Fruit fly (Drosophila melanogaster) whole organism, embryonic: ENCODE data around the gene CG33939.

Experiments used
- Adf1 ChIP-seq: fragments of 200-800 bp; sonication (Bioruptor generic); IDR thresholded peaks from 2 replicates; pipeline ENCODE4 v1.3.6; 2022; ENCODE audit warnings: missing biosample characterization, missing genetic modification characterization
- Atf-2 ChIP-seq: fragments of 200-800 bp; sonication (Bioruptor generic); optimal IDR thresholded peaks from 2 replicates; lab custom pipeline; 2016; ENCODE audit warnings: missing biosample characterization, missing genetic modification characterization
- CG11696 ChIP-seq: fragments of 200-800 bp; sonication (Bioruptor generic); IDR thresholded peaks from 2 replicates; pipeline ENCODE4 v1.3.6; 2022; ENCODE audit warnings: missing biosample characterization, missing genetic modification characterization
- CG12219 ChIP-seq: fragments of 200-800 bp; sonication (Bioruptor generic); optimal IDR thresholded peaks from 3 replicates; lab custom pipeline; 2018; ENCODE audit warnings: missing biosample characterization, mild to moderate bottlenecking, missing genetic modification characterization
- CG13624 ChIP-seq: fragments of 200-800 bp; sonication (Bioruptor generic); optimal IDR thresholded peaks from 2 replicates; lab custom pipeline; 2016; ENCODE audit warnings: missing biosample characterization, missing genetic modification characterization
- CG13775 ChIP-seq: fragments of 200-800 bp; sonication (Bioruptor generic); optimal IDR thresholded peaks from 3 replicates; lab custom pipeline; 2017; ENCODE audit warnings: missing biosample characterization, mild to moderate bottlenecking, missing genetic modification characterization
- CG2875 ChIP-seq: fragments of 200-800 bp; sonication (Bioruptor generic); optimal IDR thresholded peaks from 2 replicates; lab custom pipeline; 2017; ENCODE audit warnings: missing biosample characterization, mild to moderate bottlenecking, missing genetic modification characterization, missing genetic modification reagents
- CG30020 ChIP-seq: fragments of 200-800 bp; optimal IDR thresholded peaks from 2 replicates; lab custom pipeline; 2019; ENCODE audit warnings: missing biosample characterization, mild to moderate bottlenecking, missing genetic modification characterization, moderate library complexity
- CG30403 ChIP-seq: fragments of 200-800 bp; sonication (Bioruptor generic); optimal IDR thresholded peaks from 3 replicates; lab custom pipeline; 2016; ENCODE audit warnings: missing biosample characterization, missing genetic modification characterization
- CG31224 ChIP-seq: fragments of 200-800 bp; sonication (Bioruptor generic); IDR thresholded peaks from 2 replicates; pipeline ENCODE4 v1.3.6; 2022; ENCODE audit warnings: missing biosample characterization, missing genetic modification characterization
- CG32767 ChIP-seq: fragments of 200-800 bp; sonication (Bioruptor generic); IDR thresholded peaks from 2 replicates; pipeline ENCODE4 v1.3.6; 2022; ENCODE audit warnings: missing biosample characterization, missing genetic modification characterization
- CG3847 ChIP-seq: fragments of 200-800 bp; sonication (Bioruptor generic); IDR thresholded peaks from 2 replicates; pipeline ENCODE4 v1.3.6; 2022; ENCODE audit warnings: missing biosample characterization, missing genetic modification characterization
- CG4404 ChIP-seq: fragments of 200-800 bp; sonication (Bioruptor generic); IDR thresholded peaks from 2 replicates; pipeline ENCODE4 v1.3.6; 2022; ENCODE audit warnings: missing biosample characterization, missing genetic modification characterization
- CG6175 ChIP-seq: fragments of 200-800 bp; sonication (Bioruptor generic); IDR thresholded peaks from 3 replicates; pipeline ENCODE4 v1.3.6; 2022; ENCODE audit warnings: missing biosample characterization, missing genetic modification characterization
- CG6854 ChIP-seq: fragments of 200-800 bp; sonication (Bioruptor generic); optimal IDR thresholded peaks from 3 replicates; lab custom pipeline; 2017; ENCODE audit warnings: missing biosample characterization, mild to moderate bottlenecking, missing genetic modification characterization
- CG7357 ChIP-seq: fragments of 200-800 bp; sonication (Bioruptor generic); IDR thresholded peaks from 3 replicates; pipeline ENCODE4 v1.3.6; 2022; ENCODE audit warnings: missing biosample characterization, missing genetic modification characterization
- CG7928 ChIP-seq: fragments of 200-800 bp; sonication (Bioruptor generic); optimal IDR thresholded peaks from 2 replicates; lab custom pipeline; 2017; ENCODE audit warnings: missing biosample characterization, mild to moderate bottlenecking, missing genetic modification characterization
- CG8281 ChIP-seq: fragments of 200-800 bp; sonication (Bioruptor generic); optimal IDR thresholded peaks from 2 replicates; lab custom pipeline; 2018; ENCODE audit warnings: missing biosample characterization, mild to moderate bottlenecking, missing genetic modification characterization, moderate library complexity
- CG8478 ChIP-seq: fragments of >200 bp; optimal IDR thresholded peaks from 2 replicates; lab custom pipeline; 2018
- Dek ChIP-seq: fragments of 200-800 bp; sonication (Bioruptor generic); optimal IDR thresholded peaks from 3 replicates; lab custom pipeline; 2019; ENCODE audit warnings: missing biosample characterization, mild to moderate bottlenecking, missing genetic modification characterization, moderate library complexity
- Dp ChIP-seq: fragments of 200-800 bp; sonication (Bioruptor generic); optimal IDR thresholded peaks from 2 replicates; lab custom pipeline; 2018; ENCODE audit warnings: missing biosample characterization, mild to moderate bottlenecking, missing genetic modification characterization, moderate library complexity
- Drgx ChIP-seq: fragments of 200-800 bp; sonication (Bioruptor generic); IDR thresholded peaks from 2 replicates; pipeline ENCODE4 v1.3.6; 2022; ENCODE audit warnings: missing biosample characterization, missing genetic modification characterization
- Elba2 ChIP-seq: fragments of 200-800 bp; sonication (Bioruptor generic); optimal IDR thresholded peaks from 3 replicates; lab custom pipeline; 2016; ENCODE audit warnings: missing biosample characterization, missing genetic modification characterization
- Hr51 ChIP-seq, 2 experiments: fragments of 200-800 bp; sonication (Bioruptor generic); optimal IDR thresholded peaks; 2 replicates in 1 of 2; 3 replicates in 1 of 2; lab custom pipeline; 2016 to 2018; ENCODE audit warnings: missing biosample characterization in 2 of 2, missing genetic modification characterization in 2 of 2, mild to moderate bottlenecking in 1 of 2, moderate library complexity in 1 of 2
- Lpt ChIP-seq: fragments of >200 bp; optimal IDR thresholded peaks from 2 replicates; lab custom pipeline; 2018; ENCODE audit warnings: missing biosample characterization, missing genetic modification characterization
- Max ChIP-seq: fragments of 200-800 bp; sonication (Bioruptor generic); optimal IDR thresholded peaks from 2 replicates; lab custom pipeline; 2016; ENCODE audit warnings: missing biosample characterization, mild to moderate bottlenecking, missing genetic modification characterization
- NC2α ChIP-seq: fragments of 200-800 bp; sonication (Bioruptor generic); optimal IDR thresholded peaks from 2 replicates; lab custom pipeline; 2016; ENCODE audit warnings: missing biosample characterization, missing genetic modification characterization
- NC2β ChIP-seq: fragments of 200-800 bp; sonication (Bioruptor generic); optimal IDR thresholded peaks from 2 replicates; lab custom pipeline; 2016; ENCODE audit warnings: missing biosample characterization, missing genetic modification characterization
- NFAT ChIP-seq: fragments of 200-800 bp; sonication (Bioruptor generic); IDR thresholded peaks from 2 replicates; pipeline ENCODE4 v1.3.6; 2022; ENCODE audit warnings: missing biosample characterization, missing genetic modification characterization
- Side ChIP-seq: fragments of 200-800 bp; sonication (Bioruptor generic); optimal IDR thresholded peaks from 2 replicates; lab custom pipeline; 2016; ENCODE audit warnings: missing biosample characterization, missing genetic modification characterization
- Six4 ChIP-seq: fragments of 200-800 bp; sonication (Bioruptor generic); optimal IDR thresholded peaks from 2 replicates; lab custom pipeline; 2016; ENCODE audit warnings: missing biosample characterization, missing genetic modification characterization
- Ssrp ChIP-seq: fragments of 200-800 bp; sonication (Bioruptor generic); optimal IDR thresholded peaks from 2 replicates; lab custom pipeline; 2018; ENCODE audit warnings: missing biosample characterization, mild to moderate bottlenecking, missing genetic modification characterization, moderate library complexity
- bigmax ChIP-seq: fragments of 200-800 bp; sonication (Bioruptor generic); optimal IDR thresholded peaks from 2 replicates; lab custom pipeline; 2018; ENCODE audit warnings: missing biosample characterization, mild to moderate bottlenecking, missing genetic modification characterization
- ftz-f1 ChIP-seq: fragments of 200-800 bp; sonication (Bioruptor generic); optimal IDR thresholded peaks from 2 replicates; lab custom pipeline; 2016; ENCODE audit warnings: missing biosample characterization, missing genetic modification characterization
- inv ChIP-seq: fragments of 200-800 bp; sonication (Bioruptor generic); IDR thresholded peaks from 2 replicates; pipeline ENCODE4 v1.3.6; 2022; ENCODE audit warnings: missing biosample characterization, missing genetic modification characterization; ENCODE audit not compliant: partially characterized antibody
- knrl ChIP-seq: fragments of 200-800 bp; sonication (Bioruptor generic); IDR thresholded peaks from 3 replicates; pipeline ENCODE4 v1.3.6; 2022; ENCODE audit warnings: missing biosample characterization, missing genetic modification characterization; ENCODE audit not compliant: partially characterized antibody
- luna ChIP-seq: fragments of 200-800 bp; sonication (Bioruptor generic); optimal IDR thresholded peaks from 2 replicates; lab custom pipeline; 2016; ENCODE audit warnings: missing biosample characterization, missing genetic modification characterization
- nerfin-2 ChIP-seq: fragments of 200-800 bp; sonication (Bioruptor generic); IDR thresholded peaks from 2 replicates; pipeline ENCODE4 v1.3.6; 2022; ENCODE audit warnings: missing biosample characterization, missing genetic modification characterization; ENCODE audit not compliant: partially characterized antibody
- oc ChIP-seq: fragments of 200-800 bp; sonication (Bioruptor generic); optimal IDR thresholded peaks from 2 replicates; lab custom pipeline; 2018; ENCODE audit warnings: missing biosample characterization, mild to moderate bottlenecking, missing genetic modification characterization, moderate library complexity
- peb ChIP-seq: fragments of 200-800 bp; sonication (Bioruptor generic); IDR thresholded peaks from 2 replicates; pipeline ENCODE4 v1.3.6; 2022; ENCODE audit warnings: missing biosample characterization, missing genetic modification characterization
- psq ChIP-seq: fragments of 200-800 bp; sonication (Bioruptor generic); optimal IDR thresholded peaks from 2 replicates; lab custom pipeline; 2017; ENCODE audit warnings: missing biosample characterization, missing genetic modification characterization
- schlank ChIP-seq: fragments of 200-800 bp; sonication (Bioruptor generic); optimal IDR thresholded peaks from 2 replicates; lab custom pipeline; 2018; ENCODE audit warnings: missing biosample characterization, mild to moderate bottlenecking, missing genetic modification characterization
- sna ChIP-seq: fragments of 200-800 bp; sonication (Bioruptor generic); IDR thresholded peaks from 2 replicates; pipeline ENCODE4 v1.3.6; 2022; ENCODE audit warnings: missing biosample characterization, missing genetic modification characterization; ENCODE audit not compliant: partially characterized antibody
- tna ChIP-seq: fragments of 200-800 bp; sonication (Bioruptor generic); IDR thresholded peaks from 2 replicates; pipeline ENCODE4 v1.3.6; 2022; ENCODE audit warnings: missing biosample characterization, missing genetic modification characterization; ENCODE audit not compliant: partially characterized antibody
- unc-4 ChIP-seq: fragments of 200-800 bp; sonication (Bioruptor generic); IDR thresholded peaks from 2 replicates; pipeline ENCODE4 v1.3.6; 2022; ENCODE audit warnings: missing biosample characterization, missing genetic modification characterization; ENCODE audit not compliant: partially characterized antibody
- unpg ChIP-seq: fragments of 200-800 bp; sonication (Bioruptor generic); optimal IDR thresholded peaks from 3 replicates; lab custom pipeline; 2018; ENCODE audit warnings: missing biosample characterization, mild to moderate bottlenecking, missing genetic modification characterization, moderate library complexity

Gene CG33939

dm6 chrX:19179696-19180255 lies 5.1 kb upstream of the CG33939 start, which contains the start of the genes CG7556 and CG7453 (continued):
- TF ChIP-seq NFAT (GFP tag; lab: Robert Waterston, UW) (0 out of 2 replicates have a peak, but pooled peaks have one; percentile 3), CG4404 (GFP tag; lab: Robert Waterston, UW) (peak; percentile 32), unc-4 (GFP tag; lab: Robert Waterston, UW) (no peak), CG30020 (peak; percentile 72), Atf-2 (GFP tag; lab: Kevin White, UChicago) (peak; percentile 72), CG13775 (GFP tag; lab: Kevin White, UChicago) (peak; percentile 83), CG7357 (GFP tag; lab: Robert Waterston, UW) (peak; percentile 51; the same call in 2 of the 3 replicates), Max (GFP tag; lab: Kevin White, UChicago) (peak; percentile 83), CG13624 (peak; percentile 79), nerfin-2 (GFP tag; lab: Robert Waterston, UW) (no peak), Drgx (GFP tag; lab: Robert Waterston, UW) (peak; percentile 32; the same call in 1 of the 2 replicates), Side (GFP tag; lab: Kevin White, UChicago) (peak; percentile 66), tna (no peak), Six4 (GFP tag; lab: Kevin White, UChicago) (peak; percentile 48), NC2α (peak; percentile 48), CG2875 (GFP tag; lab: Kevin White, UChicago) (peak; percentile 29), Lpt (no peak), sna (GFP tag; lab: Robert Waterston, UW) (no peak), peb (GFP tag; lab: Robert Waterston, UW) (no peak; the same call in 1 of the 2 replicates), CG8478 (lab: Kevin White, UChicago) (no peak), Dp (peak; percentile 14), CG11696 (GFP tag; lab: Robert Waterston, UW) (no peak), Ssrp (peak; percentile 70), CG30403 (peak; percentile 92), inv (GFP tag; lab: Robert Waterston, UW) (no peak), CG8281 (tag; lab: Kevin White, UChicago) (no peak), oc (no peak), ftz-f1 (GFP tag; lab: Kevin White, UChicago) (no peak), CG7928 (GFP tag; lab: Kevin White, UChicago) (peak; percentile 32), bigmax (GFP tag; lab: Kevin White, UChicago) (no peak), Elba2 (GFP tag; lab: Kevin White, UChicago) (no peak), schlank (tag; lab: Kevin White, UChicago) (peak; percentile 7), knrl (no peak), Adf1 (GFP tag; lab: Robert Waterston, UW) (peak; percentile 38), CG12219 (GFP tag; lab: Kevin White, UChicago) (peak; percentile 47), CG6854 (GFP tag; lab: Kevin White, UChicago) (no peak), unpg (peak; percentile 65), psq (GFP tag; lab: Kevin White, UChicago) (peak; percentile 29), Dek (tag; lab: Kevin White, UChicago) (peak; percentile 64), CG6175 (GFP tag; lab: Robert Waterston, UW) (no peak), NC2β (peak; percentile 42), CG31224 (peak; percentile 45), Hr51 (GFP tag; optimal IDR thresholded peaks at IDR 0.05; lab: Kevin White, UChicago) (peak; percentile 69 to 70), CG3847 (GFP tag; lab: Robert Waterston, UW) (peak; percentile 67), CG32767 (peak; percentile 43; the same call in 1 of the 2 replicates), luna (peak; percentile 25)
- TF ChIP-seq, all 482 proteins: peak for 323
